Worm (Caenorhabditis elegans): ENCODE measurements around the gene D1046.16.

ce11 chrIV:8925990-8926389 is 4.0 kb downstream of the D1046.16 start, which contains the start of the genes D1046.2 and cfim-2:
- TF ChIP-seq aly-2 (tag; optimal IDR thresholded peaks at IDR 0.05) (no peak), nhr-12 (tag; optimal IDR thresholded peaks at IDR 0.05) (no peak), ztf-4 (tag; optimal IDR thresholded peaks at IDR 0.05) (no peak), nhr-67 (tag; optimal IDR thresholded peaks at IDR 0.05) (no peak), nhr-77 (tag; optimal IDR thresholded peaks at IDR 0.05) (no peak), daf-12 (tag; optimal IDR thresholded peaks at IDR 0.05) (no peak), nfya-1 (tag; optimal IDR thresholded peaks at IDR 0.05; ENCODE audit: insufficient read depth) (peak; percentile 42), unc-39 (tag; optimal IDR thresholded peaks at IDR 0.05) (no peak), pha-4 (tag; optimal IDR thresholded peaks at IDR 0.05) (peak; percentile 44), fos-1 (tag; optimal IDR thresholded peaks at IDR 0.05) (no peak), nhr-237 (tag; optimal IDR thresholded peaks at IDR 0.05) (no peak), unc-62 (GFP tag; optimal IDR thresholded peaks at IDR 0.05) (no peak)

All from whole organism, L3 larva.